Worm (Caenorhabditis elegans) whole organism, L3 larva: ENCODE data around the gene F08G5.3.

ENCODE experiments used
- R02D3.7 ChIP-seq: fragments of 150-350 bp; optimal IDR thresholded peaks from 2 replicates; lab custom pipeline; 2014; ENCODE audit warnings: missing biosample characterization, missing genetic modification characterization
- aly-2 ChIP-seq: fragments of 150-350 bp; optimal IDR thresholded peaks from 2 replicates; lab custom pipeline; 2014; ENCODE audit warnings: missing biosample characterization, missing genetic modification characterization
- ama-1 ChIP-seq: fragments of 150-350 bp; optimal IDR thresholded peaks from 2 replicates; lab custom pipeline; 2018
- ceh-16 ChIP-seq: sonication (generic microtip); optimal IDR thresholded peaks from 2 replicates; lab custom pipeline; 2017; ENCODE audit warnings: missing biosample characterization, missing genetic modification characterization
- ceh-28 ChIP-seq: fragments of 150-350 bp; optimal IDR thresholded peaks from 2 replicates; lab custom pipeline; 2014; ENCODE audit warnings: missing biosample characterization, missing genetic modification reagents, missing genetic modification characterization
- ceh-82 ChIP-seq: fragments of 150-350 bp; optimal IDR thresholded peaks from 2 replicates; lab custom pipeline; 2014; ENCODE audit warnings: missing biosample characterization, missing genetic modification characterization
- ceh-9 ChIP-seq: sonication (generic microtip); optimal IDR thresholded peaks from 2 replicates; lab custom pipeline; 2018; ENCODE audit warnings: missing biosample characterization, missing genetic modification characterization
- daf-12 ChIP-seq: fragments of 150-350 bp; optimal IDR thresholded peaks from 2 replicates; lab custom pipeline; 2014; ENCODE audit warnings: missing biosample characterization, missing genetic modification reagents, missing genetic modification characterization
- egl-27 ChIP-seq: sonication (generic microtip); optimal IDR thresholded peaks from 4 replicates; lab custom pipeline; 2017; ENCODE audit warnings: missing biosample characterization, missing genetic modification reagents, missing genetic modification characterization
- egl-5 ChIP-seq: fragments of 150-350 bp; optimal IDR thresholded peaks from 2 replicates; lab custom pipeline; 2017; ENCODE audit warnings: missing biosample characterization, missing genetic modification reagents, missing genetic modification characterization, inconsistent platforms
- elt-1 ChIP-seq: fragments of 150-350 bp; optimal IDR thresholded peaks from 2 replicates; lab custom pipeline; 2014; ENCODE audit warnings: missing biosample characterization, missing genetic modification characterization
- elt-2 ChIP-seq: sonication (generic microtip); optimal IDR thresholded peaks from 2 replicates; lab custom pipeline; 2016; ENCODE audit warnings: missing genetic modification reagents, mild to moderate bottlenecking, missing genetic modification characterization, missing compliant biosample characterization
- elt-3 ChIP-seq, 3 experiments: fragments of 150-350 bp in 1 of 3; sonication (generic microtip) in 2 of 3; optimal IDR thresholded peaks; 2 replicates in 2 of 3; 4 replicates in 1 of 3; lab custom pipeline; 2014 to 2017; ENCODE audit warnings: missing biosample characterization in 3 of 3, missing genetic modification characterization in 3 of 3
- fkh-10 ChIP-seq: sonication (generic microtip); optimal IDR thresholded peaks from 2 replicates; lab custom pipeline; 2017; ENCODE audit warnings: missing biosample characterization, missing genetic modification reagents, missing genetic modification characterization
- fkh-2 ChIP-seq: fragments of 150-350 bp; optimal IDR thresholded peaks from 2 replicates; lab custom pipeline; 2014; ENCODE audit warnings: missing biosample characterization, missing genetic modification reagents, missing genetic modification characterization
- fos-1 ChIP-seq: fragments of 150-350 bp; optimal IDR thresholded peaks from 2 replicates; lab custom pipeline; 2014; ENCODE audit warnings: missing biosample characterization, missing genetic modification characterization
- hmg-11 ChIP-seq: sonication (generic microtip); optimal IDR thresholded peaks from 2 replicates; lab custom pipeline; 2016; ENCODE audit warnings: missing genetic modification characterization, missing compliant biosample characterization
- jun-1 ChIP-seq: fragments of 150-350 bp; optimal IDR thresholded peaks from 2 replicates; lab custom pipeline; 2014; ENCODE audit warnings: missing biosample characterization, missing genetic modification reagents, missing genetic modification characterization
- lin-15B ChIP-seq: fragments of 150-350 bp; optimal IDR thresholded peaks from 2 replicates; lab custom pipeline; 2014; ENCODE audit warnings: missing biosample characterization, missing genetic modification characterization
- lin-39 ChIP-seq: fragments of 150-350 bp; optimal IDR thresholded peaks from 2 replicates; lab custom pipeline; 2018; ENCODE audit warnings: missing biosample characterization, missing genetic modification reagents, missing genetic modification characterization
- lsy-12 ChIP-seq: sonication (generic microtip); optimal IDR thresholded peaks from 2 replicates; lab custom pipeline; 2016; ENCODE audit warnings: mild to moderate bottlenecking, missing genetic modification characterization, missing compliant biosample characterization
- mml-1 ChIP-seq: fragments of 150-350 bp; sonication (generic microtip); optimal IDR thresholded peaks from 3 replicates; lab custom pipeline; 2014; ENCODE audit warnings: missing biosample characterization, missing genetic modification characterization
- nfya-1 ChIP-seq: sonication (generic microtip); optimal IDR thresholded peaks from 2 replicates; lab custom pipeline; 2017; ENCODE audit warnings: missing genetic modification characterization, mild to moderate bottlenecking, missing compliant biosample characterization, antibody characterized with exemption, moderate library complexity; ENCODE audit not compliant: insufficient read depth
- nhr-11 ChIP-seq: fragments of 150-350 bp; optimal IDR thresholded peaks from 2 replicates; lab custom pipeline; 2014; ENCODE audit warnings: missing biosample characterization, missing genetic modification characterization
- nhr-12 ChIP-seq: fragments of 150-350 bp; optimal IDR thresholded peaks from 2 replicates; lab custom pipeline; 2014; ENCODE audit warnings: missing biosample characterization, missing genetic modification characterization
- nhr-23 ChIP-seq: fragments of 150-350 bp; optimal IDR thresholded peaks from 2 replicates; lab custom pipeline; 2014; ENCODE audit warnings: missing biosample characterization, missing genetic modification reagents, missing genetic modification characterization
- nhr-237 ChIP-seq: fragments of 150-350 bp; optimal IDR thresholded peaks from 2 replicates; lab custom pipeline; 2014; ENCODE audit warnings: missing biosample characterization, missing genetic modification characterization
- nhr-25 ChIP-seq: sonication (generic microtip); optimal IDR thresholded peaks from 2 replicates; lab custom pipeline; 2017; ENCODE audit warnings: missing biosample characterization, missing genetic modification characterization
- nhr-28 ChIP-seq: fragments of 150-350 bp; optimal IDR thresholded peaks from 2 replicates; lab custom pipeline; 2014; ENCODE audit warnings: missing biosample characterization, missing genetic modification characterization
- nhr-43 ChIP-seq: sonication (generic microtip); optimal IDR thresholded peaks from 2 replicates; lab custom pipeline; 2016; ENCODE audit warnings: mild to moderate bottlenecking, missing genetic modification characterization, missing compliant biosample characterization; ENCODE audit not compliant: poor library complexity, severe bottlenecking
- nhr-67 ChIP-seq: fragments of 150-350 bp; optimal IDR thresholded peaks from 2 replicates; lab custom pipeline; 2014; ENCODE audit warnings: missing biosample characterization, missing genetic modification characterization
- nhr-76 ChIP-seq: fragments of 150-350 bp; sonication (generic microtip); optimal IDR thresholded peaks from 5 replicates; lab custom pipeline; 2014; ENCODE audit warnings: missing biosample characterization, missing genetic modification characterization
- pha-4 ChIP-seq: fragments of 150-350 bp; optimal IDR thresholded peaks from 2 replicates; lab custom pipeline; 2014; ENCODE audit warnings: missing biosample characterization, missing genetic modification reagents, missing genetic modification characterization
- pqm-1 ChIP-seq: fragments of 150-350 bp; optimal IDR thresholded peaks from 2 replicates; lab custom pipeline; 2017; ENCODE audit warnings: missing biosample characterization, missing genetic modification characterization, inconsistent platforms
- snpc-4 ChIP-seq: fragments of 150-350 bp; optimal IDR thresholded peaks from 2 replicates; lab custom pipeline; 2014; ENCODE audit warnings: missing biosample characterization, missing genetic modification characterization
- tbx-2 ChIP-seq: sonication (generic microtip); optimal IDR thresholded peaks from 2 replicates; lab custom pipeline; 2016; ENCODE audit warnings: mild to moderate bottlenecking, missing genetic modification characterization, missing compliant biosample characterization
- unc-62 ChIP-seq: fragments of 150-350 bp; sonication (generic microtip); optimal IDR thresholded peaks from 4 replicates; lab custom pipeline; 2014; ENCODE audit warnings: missing biosample characterization, missing genetic modification reagents, missing genetic modification characterization
- zag-1 ChIP-seq: fragments of 150-350 bp; optimal IDR thresholded peaks from 2 replicates; lab custom pipeline; 2014; ENCODE audit warnings: missing biosample characterization, missing genetic modification characterization
- ztf-11 ChIP-seq: fragments of 150-350 bp; optimal IDR thresholded peaks from 2 replicates; lab custom pipeline; 2014; ENCODE audit warnings: missing biosample characterization, missing genetic modification characterization
- ztf-4 ChIP-seq: fragments of 150-350 bp; optimal IDR thresholded peaks from 2 replicates; lab custom pipeline; 2014; ENCODE audit warnings: missing biosample characterization, missing genetic modification characterization

Gene F08G5.3

ce11 chrIV:12417536-12418195 lies at the start of gene F08G5.3:
F08G5.3 (minus strand) TSS chrIV:12417586.
- TF ChIP-seq nhr-67 (no peak), egl-27 (tag; lab: Kevin White, UChicago) (no peak), elt-1 (no peak), nhr-23 (tag; lab: Kevin White, UChicago) (no peak), lsy-12 (peak; percentile 20), mml-1 (tag; lab: Kevin White, UChicago) (no peak), nhr-11 (tag; lab: Kevin White, UChicago) (peak; percentile 40), nfya-1 (peak; percentile 37), nhr-43 (tag; lab: Kevin White, UChicago) (peak; percentile 73), tbx-2 (tag; lab: Kevin White, UChicago) (peak; percentile 32), pqm-1 (tag; lab: Kevin White, UChicago) (peak; percentile 9), pha-4 (tag; lab: Kevin White, UChicago) (peak; percentile 34), lin-15B (tag; lab: Kevin White, UChicago) (no peak), fkh-2 (no peak), ztf-4 (tag; lab: Kevin White, UChicago) (no peak), ztf-11 (tag; lab: Kevin White, UChicago) (no peak), elt-2 (tag; lab: Kevin White, UChicago) (peak; percentile 49), jun-1 (tag; lab: Kevin White, UChicago) (no peak), egl-5 (no peak), nhr-76 (tag; lab: Kevin White, UChicago) (no peak), lin-39 (tag; lab: Kevin White, UChicago) (no peak), nhr-237 (no peak), unc-62 (GFP tag; lab: Kevin White, UChicago) (no peak), zag-1 (tag; lab: Kevin White, UChicago) (no peak), fos-1 (tag; lab: Kevin White, UChicago) (no peak), ceh-9 (tag; lab: Kevin White, UChicago) (peak; percentile 42)

DNA sequence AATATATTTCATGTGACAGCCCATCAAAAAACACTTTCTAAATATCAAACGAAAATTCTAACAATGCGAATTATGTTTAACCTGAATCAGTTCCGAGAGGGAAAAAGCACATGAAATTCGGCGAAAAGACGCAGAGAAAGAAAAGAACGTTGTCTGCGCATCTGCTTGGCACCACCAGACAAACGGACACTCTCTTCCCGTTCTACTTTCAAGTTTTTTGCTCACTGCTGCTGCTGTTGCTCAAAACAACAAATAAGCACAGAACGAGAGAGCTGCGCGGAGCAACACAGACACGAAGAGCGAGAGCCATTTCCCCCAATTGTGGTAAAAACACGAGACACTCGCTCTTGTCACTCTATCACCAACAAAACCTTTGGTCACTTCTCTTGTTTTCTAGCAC lies 47.4 kb upstream of the F08G5.3 start:
- TF ChIP-seq lin-39 (tag; lab: Kevin White, UChicago) (peak; percentile 33), ama-1 (lab: Kevin White, UChicago) (no peak), R02D3.7 (tag; lab: Kevin White, UChicago) (no peak), fkh-10 (peak; percentile 67)

DNA sequence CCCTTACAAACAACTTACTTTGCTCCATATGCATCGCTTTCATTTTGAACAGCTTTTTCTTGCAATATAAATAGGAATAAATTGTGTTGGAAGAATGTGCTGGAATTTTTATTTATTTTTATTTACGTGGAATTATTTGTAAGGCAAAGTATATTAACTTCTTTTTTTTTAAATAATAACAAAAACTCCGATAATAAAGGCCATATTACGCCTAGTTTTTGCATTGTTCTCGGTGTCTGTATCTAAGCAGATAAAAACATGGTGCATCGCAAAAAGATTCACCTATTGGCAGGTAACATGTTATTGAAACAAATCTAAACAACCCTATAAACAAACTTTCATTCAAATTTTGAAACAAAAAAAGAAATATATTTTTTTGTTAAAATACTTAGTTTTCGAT lies 46.0 kb upstream of the F08G5.3 start, which contains the start of gene C25G4.8:
C25G4.8 (minus strand) TSS at position 101 of the 400 bp plus-strand sequence.
- no peak for TF ChIP-seq ceh-16 (tag; lab: Kevin White, UChicago)
- TF ChIP-seq, all 47 proteins: peak for 0

- TF ChIP-seq ceh-82 (tag; lab: Kevin White, UChicago) (no peak), elt-3 (tag; optimal IDR thresholded peaks at IDR 0.05; lab: Kevin White, UChicago) (no peak), lsy-12 (no peak), nhr-28 (tag; lab: Kevin White, UChicago) (no peak), ceh-28 (no peak), pqm-1 (tag; lab: Kevin White, UChicago) (no peak), unc-62 (GFP tag; lab: Kevin White, UChicago) (no peak), elt-1 (no peak), jun-1 (tag; lab: Kevin White, UChicago) (no peak), fkh-2 (no peak), hmg-11 (tag; lab: Kevin White, UChicago) (no peak), ceh-9 (tag; lab: Kevin White, UChicago) (no peak)
Observed at ce11 chrIV:12456613-12457012, 39.2 kb upstream of the F08G5.3 start, which contains the start of gene C25G4.7. C25G4.7 (plus strand) TSS chrIV:12456913.

- TF ChIP-seq ceh-28 (no peak), zag-1 (tag; lab: Kevin White, UChicago) (no peak), jun-1 (tag; lab: Kevin White, UChicago) (no peak), snpc-4 (tag; lab: Kevin White, UChicago) (no peak), lsy-12 (no peak), aly-2 (tag; lab: Kevin White, UChicago) (no peak), egl-5 (no peak), elt-3 (tag; optimal IDR thresholded peaks at IDR 0.05; lab: Kevin White, UChicago) (no peak), daf-12 (tag; lab: Kevin White, UChicago) (no peak), ceh-9 (tag; lab: Kevin White, UChicago) (no peak), nhr-67 (no peak), nhr-76 (tag; lab: Kevin White, UChicago) (no peak), fkh-2 (no peak), nhr-25 (no peak), nhr-12 (no peak), elt-2 (tag; lab: Kevin White, UChicago) (no peak), nhr-11 (tag; lab: Kevin White, UChicago) (no peak), nhr-23 (tag; lab: Kevin White, UChicago) (no peak)
- TF ChIP-seq, all 47 proteins: peak for 0
Observed at ce11 chrIV:12454750-12455149, 37.4 kb upstream of the F08G5.3 start, which contains the start of gene smz-1. smz-1 (plus strand) TSS chrIV:12455050.
